Worm (Caenorhabditis elegans) whole organism, L4 larva: Measurements from ENCODE around the gene srj-9.

Source experiments
- D1046.2 ChIP-seq: fragments of 200-800 bp; sonication (Bioruptor generic); IDR thresholded peaks from 2 replicates; pipeline ENCODE4 v1.3.6; 2022; ENCODE audit warnings: missing genetic modification characterization, missing compliant biosample characterization
- F10B5.3 ChIP-seq: sonication (generic microtip); optimal IDR thresholded peaks from 2 replicates; lab custom pipeline; 2016; ENCODE audit warnings: mild to moderate bottlenecking, missing genetic modification characterization, missing compliant biosample characterization
- Y75B8A.6 ChIP-seq: fragments of 200-800 bp; sonication (Bioruptor generic); IDR thresholded peaks from 2 replicates; pipeline ENCODE4 v1.3.6; 2022; ENCODE audit warnings: missing genetic modification reagents, missing genetic modification characterization, missing compliant biosample characterization
- ZK337.2 ChIP-seq: fragments of 200-800 bp; sonication (Bioruptor generic); IDR thresholded peaks from 2 replicates; pipeline ENCODE4 v1.3.6; 2022; ENCODE audit warnings: missing genetic modification reagents, missing genetic modification characterization, missing compliant biosample characterization
- aha-1 ChIP-seq: fragments of 150-350 bp; peaks from one replicate; lab custom pipeline; 2014; ENCODE audit warnings: missing biosample characterization, missing genetic modification characterization
- ama-1 ChIP-seq: fragments of 150-350 bp; optimal IDR thresholded peaks from 2 replicates; lab custom pipeline; 2014; ENCODE audit warnings: inconsistent platforms, mixed read lengths
- ceh-82 ChIP-seq: sonication (generic microtip); optimal IDR thresholded peaks from 2 replicates; lab custom pipeline; 2017; ENCODE audit warnings: missing biosample characterization, missing genetic modification characterization
- ces-1 ChIP-seq: fragments of 150-350 bp; sonication (generic microtip); optimal IDR thresholded peaks from 4 replicates; lab custom pipeline; 2014; ENCODE audit warnings: missing biosample characterization, missing genetic modification reagents, missing genetic modification characterization
- dmd-6 ChIP-seq: fragments of 200-800 bp; sonication (Bioruptor generic); IDR thresholded peaks from 2 replicates; pipeline ENCODE4 v1.3.6; 2022; ENCODE audit warnings: missing genetic modification reagents, missing genetic modification characterization, missing compliant biosample characterization
- dmd-9 ChIP-seq: fragments of 200-800 bp; sonication (Bioruptor generic); IDR thresholded peaks from 2 replicates; pipeline ENCODE4 v1.3.6; 2022; ENCODE audit warnings: missing genetic modification reagents, missing genetic modification characterization, missing compliant biosample characterization
- duxl-1 ChIP-seq: sonication (generic microtip); optimal IDR thresholded peaks from 2 replicates; lab custom pipeline; 2016; ENCODE audit warnings: mild to moderate bottlenecking, missing genetic modification characterization, moderate library complexity, missing compliant biosample characterization; ENCODE audit not compliant: poor library complexity
- fkh-10 ChIP-seq: fragments of 150-350 bp; optimal IDR thresholded peaks from 2 replicates; lab custom pipeline; 2014; ENCODE audit warnings: missing biosample characterization, missing genetic modification reagents, missing genetic modification characterization
- hlh-11 ChIP-seq: fragments of 200-800 bp; sonication (Bioruptor generic); optimal IDR thresholded peaks from 2 replicates; lab custom pipeline; 2018; ENCODE audit warnings: mild to moderate bottlenecking, missing genetic modification characterization, missing compliant biosample characterization
- lin-29 ChIP-seq: fragments of 200-800 bp; sonication (Bioruptor generic); IDR thresholded peaks from 2 replicates; pipeline ENCODE4 v1.3.6; 2022; ENCODE audit warnings: missing genetic modification reagents, missing genetic modification characterization, missing compliant biosample characterization
- lin-38 ChIP-seq: fragments of 200-800 bp; sonication (Bioruptor generic); IDR thresholded peaks from 2 replicates; pipeline ENCODE4 v1.3.6; 2022; ENCODE audit warnings: missing genetic modification reagents, missing genetic modification characterization, missing compliant biosample characterization
- madf-5 ChIP-seq, 2 experiments: fragments of 200-800 bp; sonication (Bioruptor generic); IDR thresholded peaks; 2 replicates each; pipeline ENCODE4 v1.3.6; 2022; ENCODE audit warnings: missing compliant biosample characterization in 2 of 2, missing genetic modification characterization in 2 of 2
- mdl-1 ChIP-seq, 2 experiments: fragments of 150-350 bp in 1 of 2; sonication (generic microtip) in 1 of 2; optimal IDR thresholded peaks; 2 replicates each; lab custom pipeline; 2014 to 2017; ENCODE audit warnings: missing biosample characterization in 2 of 2, missing genetic modification characterization in 2 of 2
- nhr-102 ChIP-seq: sonication (generic microtip); optimal IDR thresholded peaks from 2 replicates; lab custom pipeline; 2016; ENCODE audit warnings: mild to moderate bottlenecking, missing genetic modification characterization, moderate library complexity, missing compliant biosample characterization
- nhr-28 ChIP-seq: fragments of 150-350 bp; optimal IDR thresholded peaks from 2 replicates; lab custom pipeline; 2014; ENCODE audit warnings: missing biosample characterization, missing genetic modification characterization
- nhr-48 ChIP-seq: sonication (generic microtip); optimal IDR thresholded peaks from 2 replicates; lab custom pipeline; 2016; ENCODE audit warnings: mild to moderate bottlenecking, missing genetic modification characterization, missing compliant biosample characterization
- saeg-2 ChIP-seq: fragments of 200-800 bp; sonication (Bioruptor generic); IDR thresholded peaks from 2 replicates; pipeline ENCODE4 v1.3.6; 2022; ENCODE audit warnings: missing genetic modification reagents, missing genetic modification characterization, missing compliant biosample characterization
- set-16 ChIP-seq: fragments of 200-800 bp; sonication (Bioruptor generic); IDR thresholded peaks from 2 replicates; pipeline ENCODE4 v1.3.6; 2022; ENCODE audit warnings: missing genetic modification reagents, missing genetic modification characterization, missing compliant biosample characterization
- tra-1 ChIP-seq: fragments of 200-800 bp; sonication (Bioruptor generic); IDR thresholded peaks from 2 replicates; pipeline ENCODE4 v1.3.6; 2022; ENCODE audit warnings: missing genetic modification reagents, missing genetic modification characterization, missing compliant biosample characterization
- unc-62 ChIP-seq, 3 experiments: fragments of 150-350 bp in 1 of 3; sonication (generic microtip); optimal IDR thresholded peaks in 2 of 3; peaks in 1 of 3; 1 replicate in 1 of 3; 2 replicates in 2 of 3; lab custom pipeline; 2014 to 2017; ENCODE audit warnings: missing biosample characterization in 3 of 3, missing genetic modification characterization in 3 of 3, missing genetic modification reagents in 3 of 3, missing genotype in 1 of 3
- vab-7 ChIP-seq: fragments of 200-800 bp; sonication (Bioruptor generic); IDR thresholded peaks from 2 replicates; pipeline ENCODE4 v1.3.6; 2022; ENCODE audit warnings: missing genetic modification reagents, missing genetic modification characterization, missing compliant biosample characterization
- zag-1 ChIP-seq: fragments of 150-350 bp; optimal IDR thresholded peaks from 2 replicates; lab custom pipeline; 2014; ENCODE audit warnings: missing biosample characterization, missing genetic modification characterization

Gene srj-9

ce11 chrV:3409498-3409897 lies 22.2 kb upstream of the srj-9 start:
- TF ChIP-seq D1046.2 (GFP tag; lab: Robert Waterston, UW) (no peak), mdl-1 (tag; optimal IDR thresholded peaks at IDR 0.05; lab: Kevin White, UChicago) (no peak), nhr-102 (tag; lab: Kevin White, UChicago) (no peak), dmd-6 (GFP tag; lab: Robert Waterston, UW) (no peak), ZK337.2 (0 out of 2 replicates have a peak, but pooled peaks have one; percentile 7), vab-7 (no peak), unc-62 (GFP tag; optimal IDR thresholded peaks at IDR 0.05 in 1 of 2; lab: Kevin White, UChicago) (peak in 1 of 2 experiments; percentile 61), unc-62 (tag; optimal IDR thresholded peaks at IDR 0.05; lab: Kevin White, UChicago) (no peak), aha-1 (tag; lab: Kevin White, UChicago) (peak; percentile 81), madf-5 (GFP tag; IDR thresholded peaks at IDR 0.05; lab: Robert Waterston, UW) (no peak)

- TF ChIP-seq lin-29 (GFP tag; lab: Robert Waterston, UW) (no peak), ces-1 (GFP tag; lab: Kevin White, UChicago) (peak; percentile 4), fkh-10 (GFP tag; lab: Kevin White, UChicago) (no peak), D1046.2 (GFP tag; lab: Robert Waterston, UW) (no peak), zag-1 (no peak), F10B5.3 (tag; lab: Kevin White, UChicago) (no peak), dmd-6 (GFP tag; lab: Robert Waterston, UW) (peak; percentile 74), aha-1 (tag; lab: Kevin White, UChicago) (peak; percentile 36), unc-62 (GFP tag; optimal IDR thresholded peaks at IDR 0.05 in 1 of 2; lab: Kevin White, UChicago) (peak in 1 of 2 experiments; percentile 94), unc-62 (tag; optimal IDR thresholded peaks at IDR 0.05; lab: Kevin White, UChicago) (no peak), duxl-1 (peak; percentile 75), hlh-11 (tag; lab: Kevin White, UChicago) (peak; percentile 43), nhr-48 (tag; lab: Kevin White, UChicago) (peak; percentile 23), nhr-28 (peak; percentile 53), tra-1 (0 out of 2 replicates have a peak, but pooled peaks have one; percentile 35), ama-1 (lab: Kevin White, UChicago) (no peak), set-16 (GFP tag; lab: Robert Waterston, UW) (no peak)
These were observed 21.6 kb upstream of the srj-9 start, which contains the start of gene arrd-22 for ce11 chrV:3410098-3410570. TSS of gene arrd-22 (plus strand) at chrV:3410520.

- TF ChIP-seq ZK337.2 (no peak), dmd-6 (GFP tag; lab: Robert Waterston, UW) (0 out of 2 replicates have a peak, but pooled peaks have one; percentile 15)
These were observed 18.7 kb upstream of the srj-9 start, which contains the start of gene txt-11 for ce11 chrV:3413010-3413409. TSS of gene txt-11 (plus strand) at chrV:3413310.

ce11 chrV:3417928-3418327 lies 13.8 kb upstream of the srj-9 start, which contains the start of gene T20D4.3:
TSS of gene T20D4.3 (plus strand) at chrV:3418228.
- TF ChIP-seq ceh-82 (tag; lab: Kevin White, UChicago) (no peak), lin-38 (GFP tag; lab: Robert Waterston, UW) (no peak), unc-62 (GFP tag; optimal IDR thresholded peaks at IDR 0.05 in 1 of 2; lab: Kevin White, UChicago) (peak in 1 of 2 experiments; percentile 61), unc-62 (tag; optimal IDR thresholded peaks at IDR 0.05; lab: Kevin White, UChicago) (no peak), saeg-2 (no peak)

ce11 chrV:3424341-3424740 lies 7.4 kb upstream of the srj-9 start, which contains the start of gene srab-21:
TSS of gene srab-21 (minus strand) at chrV:3424441.
- TF ChIP-seq unc-62 (GFP tag; optimal IDR thresholded peaks at IDR 0.05 in 1 of 2; lab: Kevin White, UChicago) (peak in 1 of 2 experiments; percentile 15), unc-62 (tag; optimal IDR thresholded peaks at IDR 0.05; lab: Kevin White, UChicago) (no peak), dmd-6 (GFP tag; lab: Robert Waterston, UW) (no peak)

- TF ChIP-seq unc-62 (GFP tag; optimal IDR thresholded peaks at IDR 0.05 in 1 of 2; lab: Kevin White, UChicago) (peak in 1 of 2 experiments; percentile 14), unc-62 (tag; optimal IDR thresholded peaks at IDR 0.05; lab: Kevin White, UChicago) (no peak), ces-1 (GFP tag; lab: Kevin White, UChicago) (no peak), dmd-9 (GFP tag; lab: Robert Waterston, UW) (no peak), Y75B8A.6 (GFP tag; lab: Robert Waterston, UW) (no peak)
These were observed 5.7 kb upstream of the srj-9 start, which contains the start of gene srab-22 for ce11 chrV:3426076-3426475. TSS of gene srab-22 (plus strand) at chrV:3426376.
